Worm (Caenorhabditis elegans) whole organism, L3 larva: Measurements from ENCODE around the gene cnc-2.

Experiments used
- R02D3.7 ChIP-seq: fragments of 150-350 bp; optimal IDR thresholded peaks from 2 replicates; lab custom pipeline; 2014; ENCODE audit warnings: missing biosample characterization, missing genetic modification characterization
- ZK546.5 ChIP-seq: sonication (generic microtip); optimal IDR thresholded peaks from 2 replicates; lab custom pipeline; 2017; ENCODE audit warnings: missing biosample characterization, missing genetic modification characterization
- aly-2 ChIP-seq: fragments of 150-350 bp; optimal IDR thresholded peaks from 2 replicates; lab custom pipeline; 2014; ENCODE audit warnings: missing biosample characterization, missing genetic modification characterization
- ama-1 ChIP-seq: fragments of 150-350 bp; optimal IDR thresholded peaks from 2 replicates; lab custom pipeline; 2018
- ceh-16 ChIP-seq: sonication (generic microtip); optimal IDR thresholded peaks from 2 replicates; lab custom pipeline; 2017; ENCODE audit warnings: missing biosample characterization, missing genetic modification characterization
- ceh-28 ChIP-seq: fragments of 150-350 bp; optimal IDR thresholded peaks from 2 replicates; lab custom pipeline; 2014; ENCODE audit warnings: missing biosample characterization, missing genetic modification reagents, missing genetic modification characterization
- ceh-82 ChIP-seq: fragments of 150-350 bp; optimal IDR thresholded peaks from 2 replicates; lab custom pipeline; 2014; ENCODE audit warnings: missing biosample characterization, missing genetic modification characterization
- daf-12 ChIP-seq: fragments of 150-350 bp; optimal IDR thresholded peaks from 2 replicates; lab custom pipeline; 2014; ENCODE audit warnings: missing biosample characterization, missing genetic modification reagents, missing genetic modification characterization
- egl-27 ChIP-seq: sonication (generic microtip); optimal IDR thresholded peaks from 4 replicates; lab custom pipeline; 2017; ENCODE audit warnings: missing biosample characterization, missing genetic modification reagents, missing genetic modification characterization
- egl-5 ChIP-seq: fragments of 150-350 bp; optimal IDR thresholded peaks from 2 replicates; lab custom pipeline; 2017; ENCODE audit warnings: missing biosample characterization, missing genetic modification reagents, missing genetic modification characterization, inconsistent platforms
- elt-1 ChIP-seq: fragments of 150-350 bp; optimal IDR thresholded peaks from 2 replicates; lab custom pipeline; 2014; ENCODE audit warnings: missing biosample characterization, missing genetic modification characterization
- elt-2 ChIP-seq: sonication (generic microtip); optimal IDR thresholded peaks from 2 replicates; lab custom pipeline; 2016; ENCODE audit warnings: missing genetic modification reagents, mild to moderate bottlenecking, missing genetic modification characterization, missing compliant biosample characterization
- eor-1 ChIP-seq, 2 experiments: fragments of 150-350 bp; optimal IDR thresholded peaks; 2 replicates each; lab custom pipeline; 2014 to 2018; ENCODE audit warnings: missing biosample characterization in 2 of 2, missing genetic modification characterization in 2 of 2
- fkh-2 ChIP-seq: fragments of 150-350 bp; optimal IDR thresholded peaks from 2 replicates; lab custom pipeline; 2014; ENCODE audit warnings: missing biosample characterization, missing genetic modification reagents, missing genetic modification characterization
- fos-1 ChIP-seq: fragments of 150-350 bp; optimal IDR thresholded peaks from 2 replicates; lab custom pipeline; 2014; ENCODE audit warnings: missing biosample characterization, missing genetic modification characterization
- jun-1 ChIP-seq: fragments of 150-350 bp; optimal IDR thresholded peaks from 2 replicates; lab custom pipeline; 2014; ENCODE audit warnings: missing biosample characterization, missing genetic modification reagents, missing genetic modification characterization
- lin-15B ChIP-seq: fragments of 150-350 bp; optimal IDR thresholded peaks from 2 replicates; lab custom pipeline; 2014; ENCODE audit warnings: missing biosample characterization, missing genetic modification characterization
- lsy-12 ChIP-seq: sonication (generic microtip); optimal IDR thresholded peaks from 2 replicates; lab custom pipeline; 2016; ENCODE audit warnings: mild to moderate bottlenecking, missing genetic modification characterization, missing compliant biosample characterization
- mdl-1 ChIP-seq: fragments of 150-350 bp; optimal IDR thresholded peaks from 2 replicates; lab custom pipeline; 2014; ENCODE audit warnings: missing biosample characterization, missing genetic modification characterization
- mml-1 ChIP-seq: fragments of 150-350 bp; sonication (generic microtip); optimal IDR thresholded peaks from 3 replicates; lab custom pipeline; 2014; ENCODE audit warnings: missing biosample characterization, missing genetic modification characterization
- nhr-12 ChIP-seq: fragments of 150-350 bp; optimal IDR thresholded peaks from 2 replicates; lab custom pipeline; 2014; ENCODE audit warnings: missing biosample characterization, missing genetic modification characterization
- nhr-23 ChIP-seq: fragments of 150-350 bp; optimal IDR thresholded peaks from 2 replicates; lab custom pipeline; 2014; ENCODE audit warnings: missing biosample characterization, missing genetic modification reagents, missing genetic modification characterization
- nhr-237 ChIP-seq: fragments of 150-350 bp; optimal IDR thresholded peaks from 2 replicates; lab custom pipeline; 2014; ENCODE audit warnings: missing biosample characterization, missing genetic modification characterization
- nhr-25 ChIP-seq: sonication (generic microtip); optimal IDR thresholded peaks from 2 replicates; lab custom pipeline; 2017; ENCODE audit warnings: missing biosample characterization, missing genetic modification characterization
- nhr-28 ChIP-seq: fragments of 150-350 bp; optimal IDR thresholded peaks from 2 replicates; lab custom pipeline; 2014; ENCODE audit warnings: missing biosample characterization, missing genetic modification characterization
- nhr-43 ChIP-seq: sonication (generic microtip); optimal IDR thresholded peaks from 2 replicates; lab custom pipeline; 2016; ENCODE audit warnings: mild to moderate bottlenecking, missing genetic modification characterization, missing compliant biosample characterization; ENCODE audit not compliant: poor library complexity, severe bottlenecking
- nhr-76 ChIP-seq: fragments of 150-350 bp; sonication (generic microtip); optimal IDR thresholded peaks from 5 replicates; lab custom pipeline; 2014; ENCODE audit warnings: missing biosample characterization, missing genetic modification characterization
- nhr-77 ChIP-seq: fragments of 150-350 bp; optimal IDR thresholded peaks from 2 replicates; lab custom pipeline; 2014; ENCODE audit warnings: missing biosample characterization, missing genetic modification characterization
- pha-4 ChIP-seq: fragments of 150-350 bp; optimal IDR thresholded peaks from 2 replicates; lab custom pipeline; 2014; ENCODE audit warnings: missing biosample characterization, missing genetic modification reagents, missing genetic modification characterization
- pqm-1 ChIP-seq: fragments of 150-350 bp; optimal IDR thresholded peaks from 2 replicates; lab custom pipeline; 2017; ENCODE audit warnings: missing biosample characterization, missing genetic modification characterization, inconsistent platforms
- sea-2 ChIP-seq: fragments of 150-350 bp; sonication (generic microtip); optimal IDR thresholded peaks from 4 replicates; lab custom pipeline; 2014; ENCODE audit warnings: missing biosample characterization, missing genetic modification reagents, missing genetic modification characterization
- skn-1 ChIP-seq: fragments of 150-350 bp; optimal IDR thresholded peaks from 2 replicates; lab custom pipeline; 2014; ENCODE audit warnings: missing biosample characterization, missing genetic modification characterization
- tbx-2 ChIP-seq: sonication (generic microtip); optimal IDR thresholded peaks from 2 replicates; lab custom pipeline; 2016; ENCODE audit warnings: mild to moderate bottlenecking, missing genetic modification characterization, missing compliant biosample characterization
- zag-1 ChIP-seq: fragments of 150-350 bp; optimal IDR thresholded peaks from 2 replicates; lab custom pipeline; 2014; ENCODE audit warnings: missing biosample characterization, missing genetic modification characterization

cnc-2 gene

ce11 chrV:1442042-1442441 is 7.9 kb downstream of the cnc-2 start, which contains the start of gene cnc-11:
cnc-11 (plus strand) TSS chrV:1442342.
- TF ChIP-seq nhr-25 (tag; lab: Kevin White, UChicago) (no peak), mdl-1 (tag; lab: Kevin White, UChicago) (no peak), R02D3.7 (tag; lab: Kevin White, UChicago) (no peak), ZK546.5 (tag; lab: Kevin White, UChicago) (no peak), tbx-2 (tag; lab: Kevin White, UChicago) (no peak), nhr-28 (tag; lab: Kevin White, UChicago) (no peak), mml-1 (tag; lab: Kevin White, UChicago) (no peak), nhr-237 (tag; lab: Kevin White, UChicago) (no peak), ama-1 (lab: Kevin White, UChicago) (no peak), nhr-76 (tag; lab: Kevin White, UChicago) (no peak), pqm-1 (no peak), ceh-16 (tag; lab: Kevin White, UChicago) (no peak), ceh-28 (no peak), egl-27 (tag; lab: Kevin White, UChicago) (no peak), daf-12 (tag; lab: Kevin White, UChicago) (no peak), nhr-43 (tag; lab: Kevin White, UChicago) (no peak), elt-2 (tag; lab: Kevin White, UChicago) (no peak)

- TF ChIP-seq nhr-43 (tag; lab: Kevin White, UChicago) = peak; percentile 62
- TF ChIP-seq nhr-77 (tag; lab: Kevin White, UChicago) = no peak
- TF ChIP-seq lsy-12 (tag; lab: Kevin White, UChicago) = no peak
- no peak for TF ChIP-seq elt-1 (tag; lab: Kevin White, UChicago)
- peak; percentile 12 for TF ChIP-seq nhr-23 (tag; lab: Kevin White, UChicago)
Measured at ce11 chrV:1438832-1439231, 11.2 kb downstream of the cnc-2 start, which contains the start of gene R09B5.11. R09B5.11 (plus strand) TSS chrV:1439205.

DNA sequence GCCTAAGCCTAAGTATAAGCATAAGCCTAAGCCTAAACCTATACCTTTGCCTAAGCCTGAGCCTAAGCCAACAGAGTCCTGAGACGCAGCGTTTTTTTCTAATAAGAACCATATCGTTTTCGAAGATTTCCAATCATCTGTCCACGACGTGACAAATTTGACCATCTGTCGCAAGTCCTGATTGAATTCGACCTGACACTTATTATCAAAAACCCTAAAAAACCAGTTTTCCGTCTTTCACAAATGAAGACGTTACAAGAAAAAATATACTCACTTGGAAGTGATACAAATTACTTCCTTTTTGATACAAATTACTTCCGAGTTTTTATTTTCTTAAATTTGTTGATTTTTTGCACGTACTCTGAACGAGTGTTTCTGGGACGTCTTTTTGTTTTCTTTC is 11.8 kb downstream of the cnc-2 start:
- TF ChIP-seq nhr-23 (tag; lab: Kevin White, UChicago) (peak; percentile 40), skn-1 (tag; lab: Kevin White, UChicago) (no peak)

- TF ChIP-seq egl-5 (tag; lab: Kevin White, UChicago) (no peak), eor-1 (tag; optimal IDR thresholded peaks at IDR 0.05; lab: Kevin White, UChicago) (no peak)
Measured at ce11 chrV:1435106-1435505, 14.9 kb downstream of the cnc-2 start.

ce11 chrV:1434398-1434797 is 15.6 kb downstream of the cnc-2 start:
- no peak for TF ChIP-seq aly-2 (tag; lab: Kevin White, UChicago)
- no peak for TF ChIP-seq ceh-82 (tag; lab: Kevin White, UChicago)
- TF ChIP-seq mml-1 (tag; lab: Kevin White, UChicago) = no peak
- no peak for TF ChIP-seq nhr-12 (tag; lab: Kevin White, UChicago)
- no peak for TF ChIP-seq pqm-1
- TF ChIP-seq, all 47 proteins: peak for 0

- TF ChIP-seq nhr-12 (tag; lab: Kevin White, UChicago) (no peak), ceh-16 (tag; lab: Kevin White, UChicago) (no peak), fkh-2 (no peak), egl-27 (tag; lab: Kevin White, UChicago) (no peak), jun-1 (tag; lab: Kevin White, UChicago) (no peak), sea-2 (GFP tag; lab: Kevin White, UChicago) (no peak), fos-1 (tag; lab: Kevin White, UChicago) (no peak), zag-1 (tag; lab: Kevin White, UChicago) (no peak), pha-4 (tag; lab: Kevin White, UChicago) (no peak), mdl-1 (tag; lab: Kevin White, UChicago) (no peak), aly-2 (tag; lab: Kevin White, UChicago) (no peak), lsy-12 (tag; lab: Kevin White, UChicago) (no peak), egl-5 (tag; lab: Kevin White, UChicago) (no peak), lin-15B (tag; lab: Kevin White, UChicago) (no peak), nhr-25 (tag; lab: Kevin White, UChicago) (no peak), nhr-43 (tag; lab: Kevin White, UChicago) (no peak)
Measured at ce11 chrV:1433419-1433765, 16.6 kb downstream of the cnc-2 start.
